Worm (Caenorhabditis elegans): ENCODE data around the gene vit-6.

The vit-6 gene

DNA sequence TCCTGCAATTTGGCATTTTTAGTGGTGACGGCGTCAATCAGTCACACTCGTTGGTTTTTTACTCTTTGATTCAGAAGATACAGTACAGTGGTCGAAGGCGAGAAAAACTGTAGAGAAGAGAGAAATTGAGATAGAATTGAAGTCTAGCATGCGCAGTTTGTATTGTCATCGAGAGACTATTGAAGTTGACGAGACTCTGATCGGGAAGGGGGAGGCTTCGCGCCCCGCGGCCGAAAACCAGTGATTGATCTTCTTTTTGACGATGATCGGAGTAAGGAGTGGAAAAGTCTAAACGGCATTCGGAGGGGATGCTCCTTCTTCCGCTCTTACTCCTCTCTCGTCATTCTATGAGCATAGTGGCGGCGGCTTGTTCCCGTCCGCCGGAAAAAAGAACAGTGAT lies 41.0 kb downstream of the vit-6 start:
- TF ChIP-seq ztf-4 (tag; optimal IDR thresholded peaks at IDR 0.05), result no peak
- TF ChIP-seq F13H6.1 (tag; optimal IDR thresholded peaks at IDR 0.05), result no peak
- no peak for TF ChIP-seq blmp-1 (tag; optimal IDR thresholded peaks at IDR 0.05; ENCODE audit: insufficient read depth)
- TF ChIP-seq nhr-21 (tag; optimal IDR thresholded peaks at IDR 0.05), result peak; percentile 59
- TF ChIP-seq crh-2 (tag; optimal IDR thresholded peaks at IDR 0.05), result peak; percentile 20
- peak; percentile 46 for TF ChIP-seq fos-1 (tag; optimal IDR thresholded peaks at IDR 0.05)
- peak; percentile 45 for TF ChIP-seq sma-3 (GFP tag; optimal IDR thresholded peaks at IDR 0.05)
- TF ChIP-seq nhr-129 (tag; optimal IDR thresholded peaks at IDR 0.05), result peak; percentile 17
- TF ChIP-seq peb-1 (tag; optimal IDR thresholded peaks at IDR 0.05), result peak; percentile 23
- peak; percentile 48 for TF ChIP-seq nhr-25 (tag; optimal IDR thresholded peaks at IDR 0.05)
- TF ChIP-seq unc-39 (tag; optimal IDR thresholded peaks at IDR 0.05), result no peak
- peak; percentile 27 for TF ChIP-seq sem-4 (tag; optimal IDR thresholded peaks at IDR 0.05)

ce11 chrIV:8302648-8303161 lies 41.7 kb downstream of the vit-6 start:
- TF ChIP-seq F13H6.1 (tag; optimal IDR thresholded peaks at IDR 0.05) (no peak), fos-1 (tag; optimal IDR thresholded peaks at IDR 0.05) (no peak), crh-2 (tag; optimal IDR thresholded peaks at IDR 0.05) (no peak), blmp-1 (tag; optimal IDR thresholded peaks at IDR 0.05; ENCODE audit: insufficient read depth) (peak; percentile 62), lsy-2 (tag; optimal IDR thresholded peaks at IDR 0.05) (no peak), unc-55 (GFP tag; optimal IDR thresholded peaks at IDR 0.05) (no peak), ama-1 (optimal IDR thresholded peaks at IDR 0.05) (no peak), nhr-23 (tag; optimal IDR thresholded peaks at IDR 0.05) (no peak), nhr-77 (tag; optimal IDR thresholded peaks at IDR 0.05) (no peak), aly-2 (tag; optimal IDR thresholded peaks at IDR 0.05) (no peak), nhr-25 (tag; optimal IDR thresholded peaks at IDR 0.05) (peak; percentile 56)

DNA sequence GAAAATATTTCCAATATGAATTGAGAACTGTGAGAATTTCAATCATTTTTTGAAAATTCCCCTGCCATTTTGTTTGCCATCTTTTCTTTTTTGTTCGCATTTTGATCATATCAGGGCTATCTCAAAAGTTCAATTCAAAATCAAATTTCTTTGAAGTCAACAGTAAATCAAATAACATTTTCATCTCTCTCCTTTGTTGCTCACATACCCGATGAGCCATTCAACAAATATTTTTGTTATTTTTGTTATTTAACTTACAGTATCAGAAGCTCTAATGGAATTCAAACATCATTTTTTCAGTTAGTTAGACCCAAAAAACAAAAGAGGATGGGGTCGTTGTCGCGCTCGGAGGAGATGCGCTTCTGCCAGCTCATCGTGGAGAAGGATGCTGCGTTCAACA lies 42.7 kb downstream of the vit-6 start, which contains the start of gene vha-5:
Gene vha-5, plus strand, starts transcription at position 301 of the 400 bp plus-strand sequence.
- no peak for TF ChIP-seq ceh-16 (tag; optimal IDR thresholded peaks at IDR 0.05)
- no peak for TF ChIP-seq nhr-6 (tag; optimal IDR thresholded peaks at IDR 0.05)

DNA sequence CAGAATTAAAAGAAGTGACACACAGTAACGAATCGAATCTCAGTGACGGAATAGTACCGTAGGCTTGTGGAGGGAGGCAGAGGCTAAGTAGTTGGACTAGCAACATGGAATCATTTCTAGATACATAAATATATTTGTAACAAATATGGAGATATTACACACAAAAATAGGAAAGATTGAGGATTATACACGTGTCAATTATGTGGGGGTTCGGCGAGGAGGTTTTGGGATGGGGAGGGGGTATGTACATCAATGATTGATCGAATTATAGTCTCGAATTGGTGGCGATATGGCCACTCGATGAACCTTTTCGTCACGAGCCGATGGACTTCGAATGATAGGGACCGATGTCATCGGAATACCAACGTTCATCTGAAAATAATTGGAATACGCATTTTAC lies 46.5 kb downstream of the vit-6 start:
- peak; percentile 27 for TF ChIP-seq nhr-25 (tag; optimal IDR thresholded peaks at IDR 0.05)
- TF ChIP-seq crh-2 (tag; optimal IDR thresholded peaks at IDR 0.05), result no peak

ce11 chrIV:8312105-8312504 lies 51.1 kb downstream of the vit-6 start:
- TF ChIP-seq elt-3 (tag; optimal IDR thresholded peaks at IDR 0.05) (no peak), unc-62 (GFP tag; optimal IDR thresholded peaks at IDR 0.05) (no peak)

DNA sequence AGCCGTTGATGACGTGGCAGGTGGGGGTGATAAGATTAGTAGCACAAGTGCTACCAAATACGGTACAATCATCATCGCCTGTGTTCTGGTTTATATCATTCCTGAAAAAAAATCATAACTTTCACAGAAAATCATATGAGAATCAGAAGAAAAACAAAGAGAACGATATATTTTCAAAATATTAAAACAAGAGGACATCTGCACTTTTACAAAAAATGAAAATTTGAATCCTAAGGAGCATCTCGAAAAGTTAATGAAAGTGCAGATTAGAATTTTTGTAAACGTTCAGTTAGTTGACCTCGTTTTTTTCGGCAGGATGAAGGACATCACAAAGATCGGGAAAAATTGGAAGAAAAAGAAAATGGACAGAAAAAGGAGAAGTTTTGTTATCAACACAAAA lies 51.9 kb downstream of the vit-6 start, which contains the start of gene F35H10.10:
Gene F35H10.10, minus strand, starts transcription at position 101 of the 400 bp plus-strand sequence.
- no peak for TF ChIP-seq nhr-11 (tag; optimal IDR thresholded peaks at IDR 0.05)
- TF ChIP-seq nhr-21 (tag; optimal IDR thresholded peaks at IDR 0.05), result no peak
- TF ChIP-seq nhr-10 (tag; optimal IDR thresholded peaks at IDR 0.05), result no peak
- no peak for TF ChIP-seq snpc-4 (tag; optimal IDR thresholded peaks at IDR 0.05)
- TF ChIP-seq nhr-129 (tag; optimal IDR thresholded peaks at IDR 0.05), result no peak
- TF ChIP-seq zag-1 (tag; optimal IDR thresholded peaks at IDR 0.05), result no peak
- TF ChIP-seq skn-1 (tag; optimal IDR thresholded peaks at IDR 0.05), result no peak
- no peak for TF ChIP-seq ztf-1 (GFP tag; conservative IDR thresholded peaks at IDR 0.05)
- no peak for TF ChIP-seq ceh-82 (tag; optimal IDR thresholded peaks at IDR 0.05)
- no peak for TF ChIP-seq peb-1 (tag; optimal IDR thresholded peaks at IDR 0.05)
- no peak for TF ChIP-seq mab-5 (tag; optimal IDR thresholded peaks at IDR 0.05)
- no peak for TF ChIP-seq sem-4 (tag; optimal IDR thresholded peaks at IDR 0.05)
- TF ChIP-seq sma-3 (GFP tag; optimal IDR thresholded peaks at IDR 0.05), result no peak
- TF ChIP-seq nhr-77 (tag; optimal IDR thresholded peaks at IDR 0.05), result no peak
- TF ChIP-seq nhr-23 (tag; optimal IDR thresholded peaks at IDR 0.05), result no peak
- no peak for TF ChIP-seq lin-39 (tag; optimal IDR thresholded peaks at IDR 0.05)
- no peak for TF ChIP-seq ztf-11 (tag; optimal IDR thresholded peaks at IDR 0.05)
- no peak for TF ChIP-seq R02D3.7 (tag; optimal IDR thresholded peaks at IDR 0.05)
- TF ChIP-seq fos-1 (tag; optimal IDR thresholded peaks at IDR 0.05), result no peak
- TF ChIP-seq ztf-4 (tag; optimal IDR thresholded peaks at IDR 0.05), result no peak
